Fruit fly (Drosophila melanogaster) whole organism, wandering third instar larva: ENCODE results near the gene CG2260.

Source experiments
- Abd-B ChIP-seq: fragments of >200 bp; optimal IDR thresholded peaks from 2 replicates; lab custom pipeline; 2017; ENCODE audit warnings: missing biosample characterization, missing genetic modification characterization
- CG32264 ChIP-seq: fragments of 200-800 bp; sonication (Bioruptor generic); optimal IDR thresholded peaks from 2 replicates; lab custom pipeline; 2016; ENCODE audit warnings: missing biosample characterization, missing genetic modification characterization
- CG9705 ChIP-seq: fragments of 200-800 bp; sonication (Bioruptor generic); optimal IDR thresholded peaks from 2 replicates; lab custom pipeline; 2018; ENCODE audit warnings: missing biosample characterization, mild to moderate bottlenecking, missing genetic modification characterization
- CrebA ChIP-seq: fragments of 200-800 bp; sonication (Bioruptor generic); optimal IDR thresholded peaks from 2 replicates; lab custom pipeline; 2016; ENCODE audit warnings: missing biosample characterization, mild to moderate bottlenecking, missing genetic modification characterization, borderline replicate concordance
- Dfd ChIP-seq: fragments of >200 bp; optimal IDR thresholded peaks from 2 replicates; lab custom pipeline; 2017; ENCODE audit warnings: missing biosample characterization, missing genetic modification characterization
- GATAd ChIP-seq: sonication (Bioruptor generic); optimal IDR thresholded peaks from 2 replicates; lab custom pipeline; 2016; ENCODE audit warnings: missing biosample characterization, missing genetic modification characterization
- Hnf4 ChIP-seq: fragments of 200-800 bp; sonication (Bioruptor generic); optimal IDR thresholded peaks from 2 replicates; lab custom pipeline; 2016; ENCODE audit warnings: missing biosample characterization, mild to moderate bottlenecking, missing genetic modification characterization
- Hr78 ChIP-seq: fragments of >200 bp; optimal IDR thresholded peaks from 2 replicates; lab custom pipeline; 2017; ENCODE audit warnings: missing biosample characterization, missing genetic modification characterization
- Hr83 ChIP-seq: fragments of 200-300 bp; sonication (Bioruptor generic); optimal IDR thresholded peaks from 2 replicates; lab custom pipeline; 2016; ENCODE audit warnings: missing biosample characterization, mild to moderate bottlenecking, missing genetic modification characterization, moderate library complexity; ENCODE audit not compliant: poor library complexity, severe bottlenecking
- Jra ChIP-seq: sonication (Bioruptor generic); optimal IDR thresholded peaks from 2 replicates; lab custom pipeline; 2016; ENCODE audit warnings: missing biosample characterization, missing genetic modification characterization
- Myc ChIP-seq: fragments of >200 bp; optimal IDR thresholded peaks from 2 replicates; lab custom pipeline; 2017
- N ChIP-seq: fragments of >200 bp; optimal IDR thresholded peaks from 2 replicates; lab custom pipeline; 2018; ENCODE audit warnings: missing biosample characterization, missing external identifiers, missing genetic modification characterization
- OdsH ChIP-seq: fragments of 200-800 bp; sonication (Bioruptor generic); optimal IDR thresholded peaks from 2 replicates; lab custom pipeline; 2016; ENCODE audit warnings: missing biosample characterization, mild to moderate bottlenecking, missing genetic modification characterization
- Rel ChIP-seq, 2 experiments: fragments of 200-800 bp; sonication (Bioruptor generic) in 1 of 2; optimal IDR thresholded peaks; 2 replicates in 1 of 2; 3 replicates in 1 of 2; lab custom pipeline; 2016 to 2019; ENCODE audit warnings: mild to moderate bottlenecking in 2 of 2, missing biosample characterization in 2 of 2, missing genetic modification characterization in 2 of 2, moderate library complexity in 1 of 2
- Sp1 ChIP-seq: fragments of 200-800 bp; sonication (Bioruptor generic); optimal IDR thresholded peaks from 3 replicates; lab custom pipeline; 2019; ENCODE audit warnings: missing biosample characterization, mild to moderate bottlenecking, missing genetic modification characterization, moderate library complexity
- Vsx2 ChIP-seq: fragments of 200-300, 225-300 bp; sonication (Bioruptor generic); optimal IDR thresholded peaks from 2 replicates; lab custom pipeline; 2018; ENCODE audit warnings: missing biosample characterization, missing genetic modification characterization; ENCODE audit not compliant: partially characterized antibody
- br ChIP-seq: fragments of 200-800 bp; sonication (Bioruptor generic); optimal IDR thresholded peaks from 2 replicates; lab custom pipeline; 2016; ENCODE audit warnings: missing biosample characterization, missing genetic modification characterization
- brk ChIP-seq: fragments of 200-800 bp; sonication (Bioruptor generic); optimal IDR thresholded peaks from 2 replicates; lab custom pipeline; 2016; ENCODE audit warnings: missing biosample characterization, mild to moderate bottlenecking, missing genetic modification characterization
- dl ChIP-seq, 2 experiments: fragments of 175-275, 200-275 bp in 1 of 2; fragments of 200-275 bp in 1 of 2; sonication (Bioruptor generic); optimal IDR thresholded peaks; lab custom pipeline; 2018; ENCODE audit warnings: mild to moderate bottlenecking in 2 of 2, missing biosample characterization in 2 of 2, missing genetic modification characterization in 2 of 2, moderate library complexity in 2 of 2; ENCODE audit not compliant: partially characterized antibody in 2 of 2, insufficient read depth in 1 of 2
- ey ChIP-seq: fragments of 200-800 bp; sonication (Bioruptor generic); optimal IDR thresholded peaks from 2 replicates; lab custom pipeline; 2016; ENCODE audit warnings: missing biosample characterization, missing genetic modification characterization
- foxo ChIP-seq, 2 experiments: fragments of 200-800 bp; sonication (Bioruptor generic); optimal IDR thresholded peaks; 2 replicates in 1 of 2; 3 replicates in 1 of 2; lab custom pipeline; 2016 to 2017; ENCODE audit warnings: missing biosample characterization in 2 of 2, missing genetic modification characterization in 2 of 2
- h ChIP-seq: fragments of 200-800 bp; sonication (Bioruptor generic); optimal IDR thresholded peaks from 3 replicates; lab custom pipeline; 2016; ENCODE audit warnings: missing biosample characterization, mild to moderate bottlenecking, missing genetic modification characterization
- jim ChIP-seq: fragments of 175-275, 200-325 bp; sonication (Bioruptor generic); optimal IDR thresholded peaks from 2 replicates; lab custom pipeline; 2016; ENCODE audit warnings: missing biosample characterization, mild to moderate bottlenecking, missing genetic modification characterization
- lola ChIP-seq: fragments of >200 bp; optimal IDR thresholded peaks from 2 replicates; lab custom pipeline; 2017; ENCODE audit warnings: missing biosample characterization, missing genetic modification characterization
- psq ChIP-seq: fragments of 200-800 bp; sonication (Bioruptor generic); optimal IDR thresholded peaks from 3 replicates; lab custom pipeline; 2017; ENCODE audit warnings: missing biosample characterization, mild to moderate bottlenecking, missing genetic modification characterization, moderate library complexity
- sage ChIP-seq: fragments of 200-800 bp; sonication (Bioruptor generic); optimal IDR thresholded peaks from 2 replicates; lab custom pipeline; 2016; ENCODE audit warnings: missing biosample characterization, mild to moderate bottlenecking, missing genetic modification characterization
- sv ChIP-seq: fragments of 200-800 bp; sonication (Bioruptor generic); optimal IDR thresholded peaks from 3 replicates; lab custom pipeline; 2016; ENCODE audit warnings: missing biosample characterization, missing genetic modification characterization
- tai ChIP-seq: sonication (Bioruptor generic); optimal IDR thresholded peaks from 2 replicates; lab custom pipeline; 2016; ENCODE audit warnings: missing biosample characterization, missing genetic modification characterization
- usp ChIP-seq: fragments of >200 bp; optimal IDR thresholded peaks from 2 replicates; lab custom pipeline; 2017; ENCODE audit warnings: missing biosample characterization, missing genetic modification characterization
- woc ChIP-seq: sonication (Bioruptor generic); optimal IDR thresholded peaks from 2 replicates; lab custom pipeline; 2016; ENCODE audit warnings: missing biosample characterization, mild to moderate bottlenecking, missing genetic modification characterization

The CG2260 gene

dm6 chrX:8120939-8121338, at the start of gene CG2260:
TSS of gene CG2260 (minus strand) at chrX:8121147.
- TF ChIP-seq br (GFP tag; lab: Kevin White, UChicago) (no peak), Myc (no peak), foxo (GFP tag; optimal IDR thresholded peaks at IDR 0.05; lab: Kevin White, UChicago) (no peak), GATAd (GFP tag; lab: Kevin White, UChicago) (no peak), h (GFP tag; lab: Kevin White, UChicago) (no peak), OdsH (no peak), sage (GFP tag; lab: Kevin White, UChicago) (no peak)

dm6 chrX:8170166-8170565, 49.2 kb upstream of the CG2260 start, which contains the start of gene CG2278:
TSS of gene CG2278 (minus strand) at chrX:8170266.
- no peak for TF ChIP-seq brk (GFP tag; lab: Kevin White, UChicago)
- TF ChIP-seq CrebA (GFP tag; lab: Kevin White, UChicago), result no peak
- TF ChIP-seq psq (GFP tag; lab: Kevin White, UChicago), result no peak
- TF ChIP-seq Myc, result no peak
- no peak for TF ChIP-seq ey
- no peak for TF ChIP-seq woc (GFP tag; lab: Kevin White, UChicago)
- TF ChIP-seq sv (GFP tag; lab: Kevin White, UChicago), result no peak
- no peak for TF ChIP-seq usp (GFP tag; lab: Kevin White, UChicago)
- no peak for TF ChIP-seq Dfd
- no peak for TF ChIP-seq tai (GFP tag; lab: Kevin White, UChicago)
- no peak for TF ChIP-seq h (GFP tag; lab: Kevin White, UChicago)
- no peak for TF ChIP-seq jim (GFP tag; lab: Kevin White, UChicago)
- no peak for TF ChIP-seq dl (GFP tag; optimal IDR thresholded peaks at IDR 0.05; lab: Kevin White, UChicago; ENCODE audit: insufficient read depth in 1 of 2, partially characterized antibody in 2 of 2)
- TF ChIP-seq Abd-B (GFP tag; lab: Kevin White, UChicago), result no peak
- TF ChIP-seq Jra (GFP tag; lab: Kevin White, UChicago), result no peak
- TF ChIP-seq N (GFP tag; lab: Kevin White, UChicago), result no peak
- TF ChIP-seq Rel (GFP tag; optimal IDR thresholded peaks at IDR 0.05; lab: Kevin White, UChicago), result no peak
- no peak for TF ChIP-seq Rel (tag; optimal IDR thresholded peaks at IDR 0.05; lab: Kevin White, UChicago)
- no peak for TF ChIP-seq CG32264 (GFP tag; lab: Kevin White, UChicago)

- TF ChIP-seq psq (GFP tag; lab: Kevin White, UChicago) (no peak), OdsH (no peak), Jra (GFP tag; lab: Kevin White, UChicago) (no peak), lola (no peak), woc (GFP tag; lab: Kevin White, UChicago) (no peak), Hr83 (GFP tag; lab: Kevin White, UChicago) (no peak), CG9705 (GFP tag; lab: Kevin White, UChicago) (no peak), Vsx2 (no peak), Abd-B (GFP tag; lab: Kevin White, UChicago) (no peak), h (GFP tag; lab: Kevin White, UChicago) (no peak), sv (GFP tag; lab: Kevin White, UChicago) (no peak), dl (GFP tag; optimal IDR thresholded peaks at IDR 0.05; lab: Kevin White, UChicago; ENCODE audit: insufficient read depth in 1 of 2, partially characterized antibody in 2 of 2) (no peak), ey (no peak), N (GFP tag; lab: Kevin White, UChicago) (no peak), GATAd (GFP tag; lab: Kevin White, UChicago) (no peak)
Measured at dm6 chrX:8165608-8166007, 44.7 kb upstream of the CG2260 start, which contains the start of gene Or7a. TSS of gene Or7a (minus strand) at chrX:8165708.

dm6 chrX:8163452-8163851, 42.5 kb upstream of the CG2260 start:
- TF ChIP-seq sv (GFP tag; lab: Kevin White, UChicago), result no peak
- TF ChIP-seq CG9705 (GFP tag; lab: Kevin White, UChicago), result no peak
- TF ChIP-seq Dfd, result no peak
- no peak for TF ChIP-seq Hnf4 (GFP tag; lab: Kevin White, UChicago)
- no peak for TF ChIP-seq Hr78 (GFP tag; lab: Kevin White, UChicago)
- TF ChIP-seq ey, result no peak
- TF ChIP-seq CG32264 (GFP tag; lab: Kevin White, UChicago), result no peak
- TF ChIP-seq Sp1 (GFP tag; lab: Kevin White, UChicago), result no peak
- TF ChIP-seq h (GFP tag; lab: Kevin White, UChicago), result no peak
- TF ChIP-seq psq (GFP tag; lab: Kevin White, UChicago), result no peak
- no peak for TF ChIP-seq sage (GFP tag; lab: Kevin White, UChicago)
- TF ChIP-seq GATAd (GFP tag; lab: Kevin White, UChicago), result no peak
- TF ChIP-seq, all 38 proteins: peak for 0
